Worm (Caenorhabditis elegans): ENCODE results near the gene T13F2.6.

ce11 chrIV:9810633-9811032, 32.5 kb downstream of the T13F2.6 start, which contains the start of gene dct-15:
- TF ChIP-seq R02D3.7 (tag; optimal IDR thresholded peaks at IDR 0.05) (no peak), ztf-4 (tag; optimal IDR thresholded peaks at IDR 0.05) (no peak), ama-1 (optimal IDR thresholded peaks at IDR 0.05) (no peak)

Measured in whole organism, L3 larva.